3 fruit fly cellular contexts compared by ENCODE assay signal in the genomic region with DNA sequence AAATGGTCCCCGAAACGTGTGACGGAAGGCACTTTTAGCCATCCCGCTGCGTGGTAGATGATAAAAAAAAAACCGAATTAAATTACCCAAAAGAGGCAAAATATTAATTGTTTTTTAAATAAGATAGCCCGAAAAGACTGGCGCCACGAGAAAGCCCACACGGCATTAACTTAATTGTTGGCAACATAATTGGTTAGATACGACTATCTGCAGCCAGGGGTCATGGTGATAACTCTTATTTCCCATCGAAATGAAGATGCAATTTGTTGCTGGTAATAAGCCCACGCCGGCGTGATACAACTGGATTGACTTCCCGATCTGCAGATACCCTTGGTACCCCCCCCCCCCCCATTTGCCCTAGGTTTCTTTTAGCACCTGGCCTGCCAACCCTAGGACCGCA.
TF ChIP-seq lines count a peak whose summit lies in the region.

No protein-coding gene starts in this region.

TF ChIP-seq in Kc167, 6 proteins besides CTCF, POLR2A, EP300 and RAD21:
- no peak for TF ChIP-seq psq (optimal IDR thresholded peaks at IDR 0.05; lab: Kevin White, UChicago)
- peak; percentile 81 for TF ChIP-seq h (optimal IDR thresholded peaks at IDR 0.05; lab: Kevin White, UChicago)
- TF ChIP-seq ttk (optimal IDR thresholded peaks at IDR 0.05; lab: Kevin White, UChicago) = no peak
- TF ChIP-seq Sin3A (optimal IDR thresholded peaks at IDR 0.05; lab: Kevin White, UChicago) = no peak
- peak; percentile 74 for TF ChIP-seq insv (optimal IDR thresholded peaks at IDR 0.05; lab: Kevin White, UChicago)
- no peak for TF ChIP-seq Myc (optimal IDR thresholded peaks at IDR 0.05; lab: Kevin White, UChicago)
TF ChIP-seq in Kc167: peak in this region for 2.

TF ChIP-seq in whole organism, prepupa, 60 proteins besides CTCF, POLR2A, EP300 and RAD21:
- TF ChIP-seq Ets21C (GFP tag; optimal IDR thresholded peaks at IDR 0.05; lab: Kevin White, UChicago) = no peak
- TF ChIP-seq lz (GFP tag; optimal IDR thresholded peaks at IDR 0.05; lab: Kevin White, UChicago) = no peak
- TF ChIP-seq CG34406 (GFP tag; optimal IDR thresholded peaks at IDR 0.05; lab: Kevin White, UChicago) = no peak
- peak; percentile 27 for TF ChIP-seq svp (GFP tag; lab: Kevin White, UChicago)
- no peak for TF ChIP-seq fd59A (GFP tag; optimal IDR thresholded peaks at IDR 0.05; lab: Kevin White, UChicago)
- no peak for TF ChIP-seq CG6276 (GFP tag; optimal IDR thresholded peaks at IDR 0.05; lab: Kevin White, UChicago)
- TF ChIP-seq net (GFP tag; optimal IDR thresholded peaks at IDR 0.05; lab: Kevin White, UChicago) = no peak
- TF ChIP-seq CG11762 (GFP tag; optimal IDR thresholded peaks at IDR 0.05; lab: Kevin White, UChicago; ENCODE audit: insufficient read depth) = no peak

TF ChIP-seq in whole organism, wandering third instar larva, 38 proteins besides CTCF, POLR2A, EP300 and RAD21:
- TF ChIP-seq usp (GFP tag; optimal IDR thresholded peaks at IDR 0.05; lab: Kevin White, UChicago) (no peak), Dfd (GFP tag; optimal IDR thresholded peaks at IDR 0.05; lab: Kevin White, UChicago) (peak; percentile 84)
